Fruit fly (Drosophila melanogaster): ENCODE data around the gene prage.

The prage gene

dm6 chrX:1772626-1773025 lies 893 bp upstream of the prage start (continued):
- TF ChIP-seq MTF-1 (GFP tag; optimal IDR thresholded peaks at IDR 0.05; ENCODE audit: borderline replicate concordance) (no peak), p53 (GFP tag; optimal IDR thresholded peaks at IDR 0.05) (no peak), HmgD (GFP tag; optimal IDR thresholded peaks at IDR 0.05) (peak; percentile 4), CG12659 (GFP tag; optimal IDR thresholded peaks at IDR 0.05) (peak; percentile 49), seq (GFP tag; IDR thresholded peaks at IDR 0.05) (no peak), CG17912 (GFP tag; optimal IDR thresholded peaks at IDR 0.05) (no peak), CG11456 (GFP tag; IDR thresholded peaks at IDR 0.05) (no peak), CG10147 (GFP tag; optimal IDR thresholded peaks at IDR 0.05) (peak; percentile 28), mld (GFP tag; IDR thresholded peaks at IDR 0.05; ENCODE audit: partially characterized antibody) (no peak), CG12942 (GFP tag; optimal IDR thresholded peaks at IDR 0.05) (no peak), Side (GFP tag; optimal IDR thresholded peaks at IDR 0.05) (no peak), CG33213 (GFP tag; optimal IDR thresholded peaks at IDR 0.05) (peak; percentile 66), Sry-δ (GFP tag; optimal IDR thresholded peaks at IDR 0.05) (peak; percentile 50), dysf (GFP tag; IDR thresholded peaks at IDR 0.05) (no peak), HLHmδ (GFP tag; optimal IDR thresholded peaks at IDR 0.05) (peak; percentile 18), CG4424 (GFP tag; optimal IDR thresholded peaks at IDR 0.05) (no peak), CG11093 (GFP tag; IDR thresholded peaks at IDR 0.05) (no peak), so (GFP tag; IDR thresholded peaks at IDR 0.05) (no peak), Lhr (GFP tag; optimal IDR thresholded peaks at IDR 0.05) (peak; percentile 87), CG7556 (GFP tag; optimal IDR thresholded peaks at IDR 0.05) (no peak), CG8290 (GFP tag; optimal IDR thresholded peaks at IDR 0.05) (peak; percentile 44), CG8290 (tag; optimal IDR thresholded peaks at IDR 0.05) (peak in 1 of 2 experiments; percentile 78), CG16863 (GFP tag; optimal IDR thresholded peaks at IDR 0.05) (no peak), crp (GFP tag; optimal IDR thresholded peaks at IDR 0.05) (no peak), cas (GFP tag; IDR thresholded peaks at IDR 0.05) (no peak), CG18011 (GFP tag; optimal IDR thresholded peaks at IDR 0.05) (no peak), CG18619 (GFP tag; optimal IDR thresholded peaks at IDR 0.05) (no peak), aop (GFP tag; IDR thresholded peaks at IDR 0.05) (no peak), bsh (GFP tag; optimal IDR thresholded peaks at IDR 0.05) (no peak), Deaf1 (tag; optimal IDR thresholded peaks at IDR 0.05) (peak; percentile 17), CG18262 (tag; optimal IDR thresholded peaks at IDR 0.05) (no peak), CG15601 (tag; optimal IDR thresholded peaks at IDR 0.05) (no peak), pnt (GFP tag; optimal IDR thresholded peaks at IDR 0.05) (no peak), CG10565 (GFP tag; optimal IDR thresholded peaks at IDR 0.05) (no peak), HmgZ (tag; optimal IDR thresholded peaks at IDR 0.05) (peak; percentile 58), Trl (optimal IDR thresholded peaks at IDR 0.05) (no peak), Trl (GFP tag; optimal IDR thresholded peaks at IDR 0.05) (no peak), mam (GFP tag; optimal IDR thresholded peaks at IDR 0.05) (no peak), Hmr (GFP tag; optimal IDR thresholded peaks at IDR 0.05) (peak; percentile 62), Nf-YC (tag; optimal IDR thresholded peaks at IDR 0.05) (no peak), CG14965 (GFP tag; optimal IDR thresholded peaks at IDR 0.05; ENCODE audit: borderline replicate concordance) (peak; percentile 53), fd102C (GFP tag; optimal IDR thresholded peaks at IDR 0.05) (no peak), CG14860 (GFP tag; IDR thresholded peaks at IDR 0.05; ENCODE audit: partially characterized antibody) (no peak), CG31388 (GFP tag; optimal IDR thresholded peaks at IDR 0.05) (no peak), Sox100B (GFP tag; optimal IDR thresholded peaks at IDR 0.05) (no peak), BEAF-32 (GFP tag; optimal IDR thresholded peaks at IDR 0.05) (peak; percentile 62), her (GFP tag; optimal IDR thresholded peaks at IDR 0.05) (no peak), gt (GFP tag; IDR thresholded peaks at IDR 0.05) (no peak), CG12071 (GFP tag; optimal IDR thresholded peaks at IDR 0.05) (no peak), Dad (GFP tag; optimal IDR thresholded peaks at IDR 0.05) (no peak), CG7839 (tag; optimal IDR thresholded peaks at IDR 0.05) (peak; percentile 14), unpg (GFP tag; optimal IDR thresholded peaks at IDR 0.05) (no peak)

All from whole organism, embryonic.